Worm (Caenorhabditis elegans): ENCODE data around the gene ifet-1.

DNA sequence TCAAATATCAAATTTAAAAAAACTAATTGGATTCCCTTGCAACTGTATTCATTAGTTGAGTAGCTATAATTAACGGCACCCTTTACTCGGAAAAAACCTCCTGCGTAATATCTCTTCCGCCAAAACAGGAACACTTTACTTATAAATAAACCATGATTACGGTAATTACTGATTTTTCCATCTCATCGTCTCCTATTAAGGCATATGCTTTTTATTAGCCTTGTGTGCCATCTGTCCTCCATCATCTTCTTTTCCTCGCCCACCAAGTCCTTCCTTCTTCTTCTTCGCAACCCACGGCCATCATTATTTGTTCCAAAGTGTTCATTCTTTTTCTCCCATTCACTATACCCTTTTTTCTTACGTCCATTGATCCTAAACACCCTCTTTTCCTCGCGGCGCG, 44.5 kb upstream of the ifet-1 start:
- TF ChIP-seq fos-1 (tag; optimal IDR thresholded peaks at IDR 0.05), result no peak
- TF ChIP-seq egl-27 (tag; optimal IDR thresholded peaks at IDR 0.05), result no peak
- no peak for TF ChIP-seq ama-1 (optimal IDR thresholded peaks at IDR 0.05)
- TF ChIP-seq skn-1 (tag; optimal IDR thresholded peaks at IDR 0.05), result no peak
- no peak for TF ChIP-seq ZK546.5 (tag; optimal IDR thresholded peaks at IDR 0.05)
